Worm (Caenorhabditis elegans) whole organism, L3 larva: ENCODE results near the gene fbxa-76.

Experiments
- nhr-11 ChIP-seq: fragments of 150-350 bp; optimal IDR thresholded peaks from 2 replicates; lab custom pipeline; 2014; ENCODE audit warnings: missing biosample characterization, missing genetic modification characterization
- nhr-28 ChIP-seq: fragments of 150-350 bp; optimal IDR thresholded peaks from 2 replicates; lab custom pipeline; 2014; ENCODE audit warnings: missing biosample characterization, missing genetic modification characterization

DNA sequence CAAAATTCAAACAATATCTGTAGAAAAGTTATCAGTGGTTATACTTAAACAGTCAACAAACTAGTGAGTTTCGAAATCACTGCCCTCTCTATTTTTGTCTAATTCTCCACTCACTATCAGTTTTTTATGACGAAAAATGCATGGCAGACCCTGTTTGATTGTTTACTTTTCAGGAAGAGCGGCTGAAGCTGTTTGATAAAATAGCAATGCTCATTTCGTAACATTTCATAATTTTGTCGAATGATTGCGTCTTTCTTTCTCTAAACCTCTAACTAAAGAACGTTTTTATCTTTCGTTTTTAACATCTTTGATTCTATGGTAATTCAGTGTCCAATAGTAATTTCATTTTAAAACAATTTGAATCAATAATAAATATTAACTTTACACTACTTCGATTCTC, 30.2 kb upstream of the fbxa-76 start:
- TF ChIP-seq nhr-28 (tag; lab: Kevin White, UChicago) (no peak), nhr-11 (tag; lab: Kevin White, UChicago) (no peak)
